Fruit fly (Drosophila melanogaster) whole organism, adult: ENCODE results near the gene CG43246.

Experiments
- CG11617 ChIP-seq: fragments of 200-800 bp; sonication (Bioruptor generic); optimal IDR thresholded peaks from 2 replicates; lab custom pipeline; 2017; ENCODE audit warnings: mild to moderate bottlenecking, missing biosample characterization, missing genetic modification reagents, missing genetic modification characterization
- CG12768 ChIP-seq: fragments of 200-800 bp; sonication (Bioruptor generic); optimal IDR thresholded peaks from 2 replicates; lab custom pipeline; 2017; ENCODE audit warnings: missing biosample characterization, missing genetic modification characterization, mild to moderate bottlenecking, moderate library complexity, missing genetic modification reagents
- CG14711 ChIP-seq: fragments of 200-800 bp; sonication (Bioruptor generic); optimal IDR thresholded peaks from 2 replicates; lab custom pipeline; 2018; ENCODE audit warnings: missing biosample characterization, mild to moderate bottlenecking, missing genetic modification characterization, moderate library complexity
- CG1620 ChIP-seq: fragments of 200-800 bp; sonication (Bioruptor generic); optimal IDR thresholded peaks from 2 replicates; lab custom pipeline; 2016; ENCODE audit warnings: missing biosample characterization, missing genetic modification characterization
- CG33017 ChIP-seq: fragments of 200-800 bp; sonication (Bioruptor generic); optimal IDR thresholded peaks from 2 replicates; lab custom pipeline; 2018; ENCODE audit warnings: missing biosample characterization, mild to moderate bottlenecking, missing genetic modification characterization, moderate library complexity
- CG5204 ChIP-seq: fragments of 200-800 bp; sonication (Bioruptor generic); optimal IDR thresholded peaks from 2 replicates; lab custom pipeline; 2016; ENCODE audit warnings: missing biosample characterization, missing genetic modification characterization
- CG7045 ChIP-seq: fragments of 200-800 bp; sonication (Bioruptor generic); optimal IDR thresholded peaks from 2 replicates; lab custom pipeline; 2017; ENCODE audit warnings: missing biosample characterization, mild to moderate bottlenecking, missing genetic modification characterization
- CG7101 ChIP-seq: fragments of 200-800 bp; sonication (Bioruptor generic); optimal IDR thresholded peaks from 2 replicates; lab custom pipeline; 2018; ENCODE audit warnings: missing biosample characterization, mild to moderate bottlenecking, missing genetic modification characterization, moderate library complexity
- Clk ChIP-seq: fragments of 200-800 bp; sonication (Bioruptor generic); optimal IDR thresholded peaks from 2 replicates; lab custom pipeline; 2017; ENCODE audit warnings: missing biosample characterization, missing genetic modification characterization
- Crg-1 ChIP-seq: fragments of 200-800 bp; sonication (Bioruptor generic); optimal IDR thresholded peaks from 2 replicates; lab custom pipeline; 2016; ENCODE audit warnings: missing biosample characterization, missing genetic modification characterization
- Hr96 ChIP-seq: fragments of 200-800 bp; sonication (Bioruptor generic); optimal IDR thresholded peaks from 2 replicates; lab custom pipeline; 2016; ENCODE audit warnings: missing biosample characterization, missing genetic modification characterization
- Mnt ChIP-seq: fragments of 200-800 bp; sonication (Bioruptor generic); optimal IDR thresholded peaks from 2 replicates; lab custom pipeline; 2016; ENCODE audit warnings: missing biosample characterization, mild to moderate bottlenecking, missing genetic modification characterization
- bab1 ChIP-seq: fragments of 200-800 bp; sonication (Bioruptor generic); optimal IDR thresholded peaks from 3 replicates; lab custom pipeline; 2019; ENCODE audit warnings: missing biosample characterization, mild to moderate bottlenecking, missing genetic modification characterization, moderate library complexity
- cic ChIP-seq: fragments of 200-800 bp; sonication (Bioruptor generic); optimal IDR thresholded peaks from 2 replicates; lab custom pipeline; 2017; ENCODE audit warnings: missing biosample characterization, mild to moderate bottlenecking, missing genetic modification characterization, moderate library complexity
- cnc ChIP-seq, 2 experiments: fragments of >200 bp; optimal IDR thresholded peaks; 2 replicates each; lab custom pipeline; 2017
- kay ChIP-seq: fragments of 200-800 bp; sonication (Bioruptor generic); peaks from one replicate; lab custom pipeline; 2016; ENCODE audit warnings: missing biosample characterization, missing genetic modification characterization, borderline replicate concordance
- ovo ChIP-seq: fragments of 200-800 bp; sonication (Bioruptor generic); optimal IDR thresholded peaks from 2 replicates; lab custom pipeline; 2016; ENCODE audit warnings: missing biosample characterization, missing genetic modification characterization
- pad ChIP-seq: fragments of 200-800 bp; sonication (Bioruptor generic); optimal IDR thresholded peaks from 3 replicates; lab custom pipeline; 2017; ENCODE audit warnings: missing biosample characterization, missing genetic modification characterization, mild to moderate bottlenecking, moderate library complexity, missing genetic modification reagents
- tj ChIP-seq: fragments of 200-800 bp; sonication (Bioruptor generic); optimal IDR thresholded peaks from 3 replicates; lab custom pipeline; 2017; ENCODE audit warnings: missing biosample characterization, mild to moderate bottlenecking, missing genetic modification characterization, moderate library complexity
- toe ChIP-seq: fragments of 200-800 bp; sonication (Bioruptor generic); optimal IDR thresholded peaks from 2 replicates; lab custom pipeline; 2016; ENCODE audit warnings: missing biosample characterization, missing genetic modification characterization

The CG43246 gene

dm6 chr3L:14543971-14544655 is 7.7 kb downstream of the CG43246 start:
- TF ChIP-seq toe (no peak), kay (GFP tag; lab: Kevin White, UChicago) (no peak), CG14711 (tag; lab: Kevin White, UChicago) (no peak), CG7101 (peak; percentile 69), CG7045 (peak; percentile 40), Mnt (GFP tag; lab: Kevin White, UChicago) (no peak), CG5204 (no peak), cic (GFP tag; lab: Kevin White, UChicago) (peak; percentile 58), Crg-1 (no peak), Hr96 (GFP tag; lab: Kevin White, UChicago) (peak; percentile 12), pad (GFP tag; lab: Kevin White, UChicago) (peak; percentile 34), CG12768 (GFP tag; lab: Kevin White, UChicago) (peak; percentile 56), CG33017 (no peak), ovo (GFP tag; lab: Kevin White, UChicago) (peak; percentile 44), bab1 (GFP tag; lab: Kevin White, UChicago) (no peak), cnc (optimal IDR thresholded peaks at IDR 0.05; lab: Kevin White, UChicago) (no peak), Clk (peak; percentile 41), CG1620 (GFP tag; lab: Kevin White, UChicago) (no peak), tj (peak; percentile 69), CG11617 (GFP tag; lab: Kevin White, UChicago) (peak; percentile 25)

- TF ChIP-seq pad (GFP tag; lab: Kevin White, UChicago) (no peak), CG5204 (peak; percentile 26), kay (GFP tag; lab: Kevin White, UChicago) (peak; percentile 75)
Observed at dm6 chr3L:14544987-14545943, 8.8 kb downstream of the CG43246 start.

- TF ChIP-seq cic (GFP tag; lab: Kevin White, UChicago) (peak; percentile 26), Hr96 (GFP tag; lab: Kevin White, UChicago) (no peak)
Observed at dm6 chr3L:14546918-14547533, 10.6 kb downstream of the CG43246 start.

- peak; percentile 83 for TF ChIP-seq kay (GFP tag; lab: Kevin White, UChicago)
- TF ChIP-seq Crg-1: no peak
- TF ChIP-seq CG12768 (GFP tag; lab: Kevin White, UChicago): no peak
- peak; percentile 14 for TF ChIP-seq cic (GFP tag; lab: Kevin White, UChicago)
- TF ChIP-seq bab1 (GFP tag; lab: Kevin White, UChicago): peak; percentile 48
- TF ChIP-seq tj: peak; percentile 93
Observed at dm6 chr3L:14547811-14548765, 11.7 kb downstream of the CG43246 start.

- TF ChIP-seq cnc (optimal IDR thresholded peaks at IDR 0.05; lab: Kevin White, UChicago) (no peak), Clk (no peak), CG11617 (GFP tag; lab: Kevin White, UChicago) (no peak), Mnt (GFP tag; lab: Kevin White, UChicago) (no peak)
Observed at dm6 chr3L:14549215-14549614, 12.8 kb downstream of the CG43246 start.

- peak; percentile 12 for TF ChIP-seq CG33017
- no peak for TF ChIP-seq cnc (optimal IDR thresholded peaks at IDR 0.05; lab: Kevin White, UChicago)
- no peak for TF ChIP-seq Clk
- TF ChIP-seq CG11617 (GFP tag; lab: Kevin White, UChicago): no peak
- no peak for TF ChIP-seq Crg-1
- no peak for TF ChIP-seq CG7101
- TF ChIP-seq cic (GFP tag; lab: Kevin White, UChicago): no peak
Observed at dm6 chr3L:14549958-14550357, 13.5 kb downstream of the CG43246 start.
